Fruit fly (Drosophila melanogaster): ENCODE data around the gene Oga.
A peak's percentile ranks its signal among the peaks of the same experiment; 100 is the strongest.

Oga gene

dm6 chr3R:21203660-21204499, 15.0 kb upstream of the Oga start (continued):
- no peak for TF ChIP-seq row (GFP tag; IDR thresholded peaks at IDR 0.05)
- no peak for TF ChIP-seq chn (GFP tag; optimal IDR thresholded peaks at IDR 0.05)
- no peak for TF ChIP-seq hkb (optimal IDR thresholded peaks at IDR 0.05)
- peak; percentile 76 for TF ChIP-seq hkb (GFP tag; IDR thresholded peaks at IDR 0.05)
- no peak for TF ChIP-seq sens (GFP tag)
- no peak for TF ChIP-seq slp2 (GFP tag; optimal IDR thresholded peaks at IDR 0.05)
- TF ChIP-seq Dp (GFP tag; optimal IDR thresholded peaks at IDR 0.05), result no peak
- TF ChIP-seq tio (GFP tag; optimal IDR thresholded peaks at IDR 0.05), result no peak
- no peak for TF ChIP-seq lbe (GFP tag; optimal IDR thresholded peaks at IDR 0.05)
- no peak for TF ChIP-seq CG7372 (GFP tag; IDR thresholded peaks at IDR 0.05)
- peak; percentile 82 for TF ChIP-seq salm (tag; optimal IDR thresholded peaks at IDR 0.05)
- no peak for TF ChIP-seq CG18764 (GFP tag; optimal IDR thresholded peaks at IDR 0.05)
- no peak for TF ChIP-seq CG7556 (GFP tag; optimal IDR thresholded peaks at IDR 0.05)
- TF ChIP-seq Bdp1 (GFP tag; optimal IDR thresholded peaks at IDR 0.05), result no peak
- TF ChIP-seq CG17361 (GFP tag; IDR thresholded peaks at IDR 0.05), result no peak
- TF ChIP-seq Dfd (GFP tag; optimal IDR thresholded peaks at IDR 0.05), result no peak
- no peak for TF ChIP-seq tin (GFP tag; optimal IDR thresholded peaks at IDR 0.05)
- TF ChIP-seq gce (GFP tag; IDR thresholded peaks at IDR 0.05), result peak; percentile 91
- TF ChIP-seq cas (GFP tag; IDR thresholded peaks at IDR 0.05), result no peak
- TF ChIP-seq CG6175 (GFP tag; IDR thresholded peaks at IDR 0.05), result no peak
- no peak for TF ChIP-seq CG16863 (GFP tag; optimal IDR thresholded peaks at IDR 0.05)
- no peak for TF ChIP-seq CG32532 (GFP tag; IDR thresholded peaks at IDR 0.05)
- TF ChIP-seq Sry-δ (GFP tag; optimal IDR thresholded peaks at IDR 0.05), result no peak
- no peak for TF ChIP-seq ems (GFP tag; optimal IDR thresholded peaks at IDR 0.05)
- no peak; the same call in 1 of the 2 replicates for TF ChIP-seq E2f1 (GFP tag; IDR thresholded peaks at IDR 0.05)
- TF ChIP-seq CG30403 (GFP tag; optimal IDR thresholded peaks at IDR 0.05), result no peak
- no peak for TF ChIP-seq Sin3A (optimal IDR thresholded peaks at IDR 0.05)
- TF ChIP-seq Hmx (GFP tag; optimal IDR thresholded peaks at IDR 0.05), result no peak
- TF ChIP-seq CG8290 (GFP tag; optimal IDR thresholded peaks at IDR 0.05), result no peak
- TF ChIP-seq CG8290 (tag; optimal IDR thresholded peaks at IDR 0.05), result peak in 1 of 2 experiments; percentile 97
- no peak for TF ChIP-seq Usf (GFP tag; optimal IDR thresholded peaks at IDR 0.05)
- TF ChIP-seq Drgx (GFP tag; IDR thresholded peaks at IDR 0.05), result no peak
- no peak for TF ChIP-seq CG10462 (GFP tag; optimal IDR thresholded peaks at IDR 0.05)
- no peak for TF ChIP-seq fd102C (GFP tag; optimal IDR thresholded peaks at IDR 0.05)
- TF ChIP-seq CG8924 (tag; optimal IDR thresholded peaks at IDR 0.05), result no peak
- no peak for TF ChIP-seq CG15073 (GFP tag; optimal IDR thresholded peaks at IDR 0.05)
- no peak for TF ChIP-seq cwo (GFP tag; optimal IDR thresholded peaks at IDR 0.05)
- no peak for TF ChIP-seq lola (GFP tag; optimal IDR thresholded peaks at IDR 0.05)
- no peak for TF ChIP-seq CG15269 (tag; optimal IDR thresholded peaks at IDR 0.05)
- peak; percentile 27 for TF ChIP-seq Nf-YB (GFP tag; optimal IDR thresholded peaks at IDR 0.05)
- TF ChIP-seq D19B (GFP tag; optimal IDR thresholded peaks at IDR 0.05), result no peak
- TF ChIP-seq CG5953 (GFP tag; IDR thresholded peaks at IDR 0.05), result peak; percentile 48; the same call in 1 of the 2 replicates
- TF ChIP-seq bsh (GFP tag; optimal IDR thresholded peaks at IDR 0.05), result peak in 1 of 2 experiments; percentile 72
- no peak for TF ChIP-seq CG11560 (tag; IDR thresholded peaks at IDR 0.05)
- no peak for TF ChIP-seq CG8765 (GFP tag; IDR thresholded peaks at IDR 0.05)
- no peak for TF ChIP-seq Oaz (GFP tag; IDR thresholded peaks at IDR 0.05)
- no peak for TF ChIP-seq HmgD (GFP tag; optimal IDR thresholded peaks at IDR 0.05)
- peak; percentile 63 for TF ChIP-seq CG1233 (GFP tag; optimal IDR thresholded peaks at IDR 0.05)
- TF ChIP-seq Ptx1 (GFP tag; IDR thresholded peaks at IDR 0.05), result no peak
- TF ChIP-seq CG7839 (tag; optimal IDR thresholded peaks at IDR 0.05), result no peak
- TF ChIP-seq CG17829 (tag; optimal IDR thresholded peaks at IDR 0.05), result peak; percentile 6
- no peak for TF ChIP-seq CG3065 (GFP tag; optimal IDR thresholded peaks at IDR 0.05)
